Worm (Caenorhabditis elegans) whole organism, L2 larva: ENCODE measurements around the gene nrde-3.

ENCODE experiments used
- R02D3.7 ChIP-seq: fragments of 150-350 bp; optimal IDR thresholded peaks from 2 replicates; lab custom pipeline; 2014; ENCODE audit warnings: missing biosample characterization, missing genetic modification characterization
- ZK546.5 ChIP-seq: sonication (generic microtip); optimal IDR thresholded peaks from 2 replicates; lab custom pipeline; 2017; ENCODE audit warnings: missing biosample characterization, missing genetic modification characterization
- egl-27 ChIP-seq: sonication (generic microtip); optimal IDR thresholded peaks from 3 replicates; lab custom pipeline; 2017; ENCODE audit warnings: missing biosample characterization, missing genetic modification reagents, missing genetic modification characterization
- lsy-2 ChIP-seq, 2 experiments: fragments of 150-350 bp in 1 of 2; sonication (generic microtip) in 1 of 2; optimal IDR thresholded peaks; 2 replicates each; lab custom pipeline; 2014 to 2017; ENCODE audit warnings: missing biosample characterization in 2 of 2, missing genetic modification characterization in 2 of 2
- nhr-11 ChIP-seq: fragments of 150-350 bp; optimal IDR thresholded peaks from 2 replicates; lab custom pipeline; 2014; ENCODE audit warnings: missing biosample characterization, missing genetic modification characterization
- nhr-129 ChIP-seq: fragments of 150-350 bp; optimal IDR thresholded peaks from 2 replicates; lab custom pipeline; 2014; ENCODE audit warnings: missing biosample characterization, missing genetic modification characterization
- nhr-237 ChIP-seq: fragments of 150-350 bp; optimal IDR thresholded peaks from 2 replicates; lab custom pipeline; 2014; ENCODE audit warnings: missing biosample characterization, missing genetic modification characterization
- nhr-6 ChIP-seq: fragments of 150-350 bp; optimal IDR thresholded peaks from 2 replicates; lab custom pipeline; 2014; ENCODE audit warnings: missing biosample characterization, missing genetic modification characterization
- nhr-77 ChIP-seq: fragments of 150-350 bp; optimal IDR thresholded peaks from 2 replicates; lab custom pipeline; 2014; ENCODE audit warnings: missing biosample characterization, missing genetic modification characterization
- unc-39 ChIP-seq: fragments of 150-350 bp; optimal IDR thresholded peaks from 2 replicates; lab custom pipeline; 2014; ENCODE audit warnings: missing biosample characterization, missing genetic modification characterization

- no peak for TF ChIP-seq nhr-6 (tag; lab: Kevin White, UChicago)
- TF ChIP-seq nhr-129 (tag; lab: Kevin White, UChicago) = no peak
- no peak for TF ChIP-seq lsy-2 (tag; optimal IDR thresholded peaks at IDR 0.05; lab: Kevin White, UChicago)
- no peak for TF ChIP-seq egl-27 (tag; lab: Kevin White, UChicago)
- TF ChIP-seq nhr-11 (tag; lab: Kevin White, UChicago) = no peak
- TF ChIP-seq nhr-237 = no peak
- no peak for TF ChIP-seq nhr-77 (tag; lab: Kevin White, UChicago)
- TF ChIP-seq unc-39 (tag; lab: Kevin White, UChicago) = no peak
- TF ChIP-seq R02D3.7 (tag; lab: Kevin White, UChicago) = no peak
- no peak for TF ChIP-seq ZK546.5 (tag; lab: Kevin White, UChicago)
Measured at ce11 chrX:397259-397658, 25.2 kb downstream of the nrde-3 start, which contains the start of gene R04A9.6.
